Fruit fly (Drosophila melanogaster): ENCODE results near the gene CG10375.
A peak's percentile ranks its signal among the peaks of the same experiment; 100 is the strongest.

Gene CG10375

dm6 chr3R:23734573-23735404, 32.7 kb upstream of the CG10375 start:
- TF ChIP-seq CG13204 (GFP tag; optimal IDR thresholded peaks at IDR 0.05) (no peak), Ets98B (GFP tag; IDR thresholded peaks at IDR 0.05) (peak; percentile 77), CG12605 (GFP tag; IDR thresholded peaks at IDR 0.05) (peak; percentile 22; the same call in 1 of the 2 replicates), Pif1B (GFP tag; optimal IDR thresholded peaks at IDR 0.05) (peak; percentile 35), Pif1A (GFP tag; optimal IDR thresholded peaks at IDR 0.05) (peak; percentile 21), CG8301 (tag; optimal IDR thresholded peaks at IDR 0.05) (peak; percentile 6), CG4496 (GFP tag; IDR thresholded peaks at IDR 0.05) (peak; percentile 79; the same call in 2 of the 3 replicates), fd96Ca (GFP tag; IDR thresholded peaks at IDR 0.05) (peak; percentile 54; the same call in 2 of the 3 replicates), CG17806 (tag; optimal IDR thresholded peaks at IDR 0.05) (no peak)

dm6 chr3R:23735648-23736047, 31.9 kb upstream of the CG10375 start:
- TF ChIP-seq fd96Ca (GFP tag; IDR thresholded peaks at IDR 0.05) (0 out of 3 replicates have a peak, but pooled peaks have one; percentile 24), CG8159 (tag; optimal IDR thresholded peaks at IDR 0.05) (no peak)

- TF ChIP-seq D1 (tag; optimal IDR thresholded peaks at IDR 0.05) (no peak), Ets98B (GFP tag; IDR thresholded peaks at IDR 0.05) (no peak), gl (tag; optimal IDR thresholded peaks at IDR 0.05) (no peak), rn (GFP tag; IDR thresholded peaks at IDR 0.05) (no peak), CG34367 (tag; optimal IDR thresholded peaks at IDR 0.05) (no peak), CG4496 (GFP tag; IDR thresholded peaks at IDR 0.05) (no peak), CG17806 (tag; optimal IDR thresholded peaks at IDR 0.05) (no peak), fd96Ca (GFP tag; IDR thresholded peaks at IDR 0.05) (no peak)
Observed at dm6 chr3R:23736365-23736764, 31.1 kb upstream of the CG10375 start.

- no peak for TF ChIP-seq CG32121 (GFP tag; IDR thresholded peaks at IDR 0.05)
- TF ChIP-seq CG4496 (GFP tag; IDR thresholded peaks at IDR 0.05) = no peak
- TF ChIP-seq CG13204 (GFP tag; optimal IDR thresholded peaks at IDR 0.05) = no peak
- no peak for TF ChIP-seq fd96Ca (GFP tag; IDR thresholded peaks at IDR 0.05)
- TF ChIP-seq Pif1B (GFP tag; optimal IDR thresholded peaks at IDR 0.05) = no peak
- peak; percentile 17 for TF ChIP-seq CG34367 (tag; optimal IDR thresholded peaks at IDR 0.05)
- TF ChIP-seq CG14655 (GFP tag; optimal IDR thresholded peaks at IDR 0.05) = peak; percentile 66
- no peak for TF ChIP-seq CG12605 (GFP tag; IDR thresholded peaks at IDR 0.05)
- TF ChIP-seq CG8301 (tag; optimal IDR thresholded peaks at IDR 0.05) = peak; percentile 65
- TF ChIP-seq Ets98B (GFP tag; IDR thresholded peaks at IDR 0.05) = no peak
- TF ChIP-seq EcR (GFP tag; optimal IDR thresholded peaks at IDR 0.05) = no peak
- no peak for TF ChIP-seq D1 (tag; optimal IDR thresholded peaks at IDR 0.05)
- peak; percentile 18 for TF ChIP-seq CG17806 (tag; optimal IDR thresholded peaks at IDR 0.05)
- peak; percentile 45 for TF ChIP-seq CG15710 (tag; optimal IDR thresholded peaks at IDR 0.05)
- TF ChIP-seq gl (tag; optimal IDR thresholded peaks at IDR 0.05) = no peak
- peak; percentile 20 for TF ChIP-seq CG9948 (tag; optimal IDR thresholded peaks at IDR 0.05)
- no peak for TF ChIP-seq Snoo (tag; optimal IDR thresholded peaks at IDR 0.05)
- no peak for TF ChIP-seq CG10348 (GFP tag; IDR thresholded peaks at IDR 0.05)
- no peak for TF ChIP-seq rn (GFP tag; IDR thresholded peaks at IDR 0.05)
- TF ChIP-seq CG8159 (tag; optimal IDR thresholded peaks at IDR 0.05) = peak; percentile 42
- TF ChIP-seq Pif1A (GFP tag; optimal IDR thresholded peaks at IDR 0.05) = peak; percentile 51
Observed at dm6 chr3R:23737676-23738574, 29.6 kb upstream of the CG10375 start.

dm6 chr3R:23740968-23741367, 26.5 kb upstream of the CG10375 start:
- TF ChIP-seq Pif1B (GFP tag; optimal IDR thresholded peaks at IDR 0.05) = no peak
- TF ChIP-seq Ets98B (GFP tag; IDR thresholded peaks at IDR 0.05) = no peak
- TF ChIP-seq CG9948 (tag; optimal IDR thresholded peaks at IDR 0.05) = no peak
- no peak for TF ChIP-seq CG10348 (GFP tag; IDR thresholded peaks at IDR 0.05)
- TF ChIP-seq CG12605 (GFP tag; IDR thresholded peaks at IDR 0.05) = no peak

dm6 chr3R:23747446-23747845, 20.1 kb upstream of the CG10375 start:
- no peak for TF ChIP-seq CG13204 (GFP tag; optimal IDR thresholded peaks at IDR 0.05)
- TF ChIP-seq D1 (tag; optimal IDR thresholded peaks at IDR 0.05) = no peak
- no peak for TF ChIP-seq CG14655 (GFP tag; optimal IDR thresholded peaks at IDR 0.05)
- no peak for TF ChIP-seq CG17806 (tag; optimal IDR thresholded peaks at IDR 0.05)
- TF ChIP-seq Snoo (tag; optimal IDR thresholded peaks at IDR 0.05) = no peak
- no peak for TF ChIP-seq CG4496 (GFP tag; IDR thresholded peaks at IDR 0.05)
- no peak for TF ChIP-seq CG8301 (tag; optimal IDR thresholded peaks at IDR 0.05)
- no peak for TF ChIP-seq fd96Ca (GFP tag; IDR thresholded peaks at IDR 0.05)
- TF ChIP-seq CG34367 (tag; optimal IDR thresholded peaks at IDR 0.05) = no peak
- no peak for TF ChIP-seq CG15710 (tag; optimal IDR thresholded peaks at IDR 0.05)
- TF ChIP-seq Pif1A (GFP tag; optimal IDR thresholded peaks at IDR 0.05) = no peak
- no peak for TF ChIP-seq CG9948 (tag; optimal IDR thresholded peaks at IDR 0.05)
- no peak for TF ChIP-seq Pif1B (GFP tag; optimal IDR thresholded peaks at IDR 0.05)
